Worm (Caenorhabditis elegans) whole organism, midembryonic: ENCODE measurements around the gene cpt-1.
"Not testable (repeated sequence)": the region's sequence is repeated elsewhere in the genome, so short reads cannot be mapped to it uniquely, and the experiment has no call there.

Source experiments
- T22C8.4 ChIP-seq: fragments of 200-800 bp; sonication (Bioruptor generic); IDR thresholded peaks from 2 replicates; pipeline ENCODE4 v1.3.6; 2022; ENCODE audit warnings: missing genetic modification characterization, missing compliant biosample characterization
- cog-1 ChIP-seq: sonication (generic microtip); optimal IDR thresholded peaks from 2 replicates; lab custom pipeline; 2016; ENCODE audit warnings: missing genetic modification characterization, missing compliant biosample characterization
- flt-1 ChIP-seq: fragments of 200-800 bp; sonication (Bioruptor generic); IDR thresholded peaks from 2 replicates; pipeline ENCODE4 v1.3.6; 2022; ENCODE audit warnings: missing genetic modification characterization, missing compliant biosample characterization
- klf-2 ChIP-seq: fragments of 200-800 bp; sonication (Bioruptor generic); conservative IDR thresholded peaks from 2 replicates; pipeline ENCODE4 v1.3.6; 2022; ENCODE audit warnings: missing genetic modification reagents, missing genetic modification characterization, missing compliant biosample characterization
- med-1 ChIP-seq: sonication (generic microtip); optimal IDR thresholded peaks from 2 replicates; lab custom pipeline; 2017; ENCODE audit warnings: missing genetic modification characterization, mild to moderate bottlenecking, missing compliant biosample characterization, antibody characterized with exemption, missing genetic modification reagents; ENCODE audit not compliant: insufficient read depth
- ref-1 ChIP-seq: fragments of 200-800 bp; sonication (Bioruptor generic); conservative IDR thresholded peaks from 2 replicates; pipeline ENCODE4 v1.3.6; 2022; ENCODE audit warnings: missing genetic modification reagents, missing genetic modification characterization, missing compliant biosample characterization
- tab-1 ChIP-seq: fragments of 200-800 bp; sonication (Bioruptor generic); IDR thresholded peaks from 2 replicates; pipeline ENCODE4 v1.3.6; 2022; ENCODE audit warnings: missing genetic modification characterization, missing compliant biosample characterization
- ztf-29 ChIP-seq: fragments of 200-800 bp; sonication (Bioruptor generic); IDR thresholded peaks from 2 replicates; pipeline ENCODE4 v1.3.6; 2022; ENCODE audit warnings: missing genetic modification reagents, missing genetic modification characterization, missing compliant biosample characterization

DNA sequence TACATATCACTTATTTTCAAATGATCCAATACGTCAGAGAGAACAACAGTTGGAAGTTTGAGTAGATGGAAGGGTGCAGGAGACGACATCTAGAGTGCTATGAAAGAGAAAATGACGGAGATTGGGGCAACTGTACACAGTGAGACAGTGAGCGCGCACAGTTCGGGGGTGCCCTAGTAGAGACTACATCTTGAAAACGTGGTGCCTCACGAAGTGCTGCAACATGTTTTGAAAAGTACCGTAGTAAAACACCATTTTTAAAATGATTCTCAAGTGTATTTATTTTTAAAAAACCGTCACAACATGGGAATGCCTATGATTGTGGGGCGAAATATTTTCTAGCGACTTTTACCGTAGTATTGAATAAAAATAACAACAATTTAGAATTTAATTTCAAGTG lies 42.5 kb downstream of the cpt-1 start, which contains the start of gene Y46G5A.39:
- not testable (repeated sequence) for TF ChIP-seq ref-1; cog-1 (tag; lab: Kevin White, UChicago); med-1; ztf-29 (GFP tag; lab: Robert Waterston, UW); tab-1 (GFP tag; lab: Robert Waterston, UW); klf-2 (GFP tag; lab: Robert Waterston, UW); T22C8.4 (GFP tag; lab: Robert Waterston, UW); flt-1 (GFP tag; lab: Robert Waterston, UW)
